Worm (Caenorhabditis elegans) whole organism, L4/young adult: Measurements from ENCODE around the gene tig-3.

Experiments
- W03F9.2 ChIP-seq: fragments of 150-350 bp; optimal IDR thresholded peaks from 2 replicates; lab custom pipeline; 2014; ENCODE audit warnings: missing biosample characterization, missing genetic modification characterization
- dao-5 ChIP-seq: sonication (generic microtip); optimal IDR thresholded peaks from 2 replicates; lab custom pipeline; 2016; ENCODE audit warnings: missing genotype, missing genetic modification characterization, moderate library complexity, missing compliant biosample characterization
- him-1 ChIP-seq: sonication (generic microtip); optimal IDR thresholded peaks from 2 replicates; lab custom pipeline; 2016; ENCODE audit warnings: missing genotype, missing genetic modification reagents, missing genetic modification characterization, missing compliant biosample characterization

DNA sequence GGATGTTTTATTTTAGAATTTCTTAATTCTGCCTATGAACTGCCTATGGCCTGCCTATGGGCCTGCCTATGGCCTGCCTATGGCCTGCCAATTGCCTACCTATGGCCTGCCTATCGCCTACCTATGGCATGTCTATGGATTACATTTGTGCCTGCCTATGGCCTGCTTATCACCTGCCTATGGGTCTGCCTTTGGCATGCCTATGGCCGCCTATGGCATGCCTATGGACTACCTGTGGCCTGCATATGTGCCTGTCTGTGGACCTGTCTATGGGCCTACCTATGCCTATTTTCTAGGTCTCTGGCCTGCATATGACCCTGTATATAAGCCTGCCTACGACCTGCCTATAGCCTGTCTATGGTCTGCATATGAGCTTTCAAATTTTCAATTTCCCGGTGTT, 9.5 kb upstream of the tig-3 start:
- TF ChIP-seq dao-5 (tag; lab: Kevin White, UChicago) (no peak), him-1 (tag; lab: Kevin White, UChicago) (no peak), W03F9.2 (tag; lab: Kevin White, UChicago) (no peak)
